Worm (Caenorhabditis elegans): ENCODE data around the gene txbp-3.

Gene txbp-3

DNA sequence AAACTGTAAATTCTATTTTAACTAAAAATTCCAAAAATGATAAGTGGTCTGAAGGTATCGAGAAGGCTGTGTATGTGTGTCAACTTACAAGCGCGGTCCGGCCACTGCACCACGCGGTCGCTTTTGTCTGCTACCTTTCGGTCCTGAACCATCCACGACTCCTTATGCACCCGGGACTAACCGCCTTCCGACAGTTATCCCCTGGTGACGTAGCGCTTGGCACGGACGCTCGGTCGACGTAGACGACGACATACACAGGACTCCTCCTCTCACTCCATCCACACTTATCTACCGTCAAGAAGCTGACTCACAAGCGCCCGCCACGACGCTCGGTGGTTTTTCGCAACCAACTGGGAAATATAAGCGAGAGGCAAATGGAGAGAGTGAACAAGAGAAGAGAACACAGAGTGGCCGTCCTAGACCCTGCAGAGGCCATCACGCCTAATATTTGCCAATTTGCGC lies 15.9 kb downstream of the txbp-3 start:
- peak; percentile 39 for TF ChIP-seq akir-1 (GFP tag; optimal IDR thresholded peaks at IDR 0.05)
- peak; percentile 23; the same call in 1 of the 2 replicates for TF ChIP-seq ztf-6 (GFP tag; IDR thresholded peaks at IDR 0.05)
- TF ChIP-seq hmg-1.2 (GFP tag; IDR thresholded peaks at IDR 0.05), result peak; percentile 80
- TF ChIP-seq zfh-2 (GFP tag; conservative IDR thresholded peaks at IDR 0.05), result peak; percentile 96
- peak; percentile 87 for TF ChIP-seq ztf-18 (tag; optimal IDR thresholded peaks at IDR 0.05)
- TF ChIP-seq fkh-3 (tag; optimal IDR thresholded peaks at IDR 0.05), result peak; percentile 64
- TF ChIP-seq sptf-2 (GFP tag; optimal IDR thresholded peaks at IDR 0.05), result peak; percentile 44
- peak; percentile 55 for TF ChIP-seq ets-4 (GFP tag; optimal IDR thresholded peaks at IDR 0.05)
- TF ChIP-seq lsl-1 (GFP tag; optimal IDR thresholded peaks at IDR 0.05), result peak; percentile 55
- TF ChIP-seq F33H1.4 (GFP tag; IDR thresholded peaks at IDR 0.05), result peak; percentile 71
- TF ChIP-seq attf-6 (GFP tag; IDR thresholded peaks at IDR 0.05), result 0 out of 2 replicates have a peak, but pooled peaks have one; percentile 57
- TF ChIP-seq Y53G8AR.9 (GFP tag; conservative IDR thresholded peaks at IDR 0.05), result peak; percentile 74
- TF ChIP-seq nhr-120 (GFP tag; IDR thresholded peaks at IDR 0.05), result 0 out of 2 replicates have a peak, but pooled peaks have one; percentile 19
- TF ChIP-seq dox-1 (GFP tag; IDR thresholded peaks at IDR 0.05), result peak; percentile 98
- TF ChIP-seq egl-44 (GFP tag; IDR thresholded peaks at IDR 0.05), result peak; percentile 69; the same call in 1 of the 2 replicates
- 0 out of 2 replicates have a peak, but pooled peaks have one; percentile 27 for TF ChIP-seq madf-8 (GFP tag; conservative IDR thresholded peaks at IDR 0.05)
- TF ChIP-seq zim-3 (tag; optimal IDR thresholded peaks at IDR 0.05), result peak; percentile 1
- peak; percentile 19 for TF ChIP-seq F23B12.7 (tag; optimal IDR thresholded peaks at IDR 0.05; ENCODE audit: insufficient read depth)
- 0 out of 2 replicates have a peak, but pooled peaks have one; percentile 22 for TF ChIP-seq Y79H2A.3 (GFP tag; conservative IDR thresholded peaks at IDR 0.05)
- TF ChIP-seq ztf-26 (tag; optimal IDR thresholded peaks at IDR 0.05), result peak; percentile 78
- TF ChIP-seq die-1 (tag; optimal IDR thresholded peaks at IDR 0.05), result peak; percentile 48
- TF ChIP-seq F49E8.2 (tag; optimal IDR thresholded peaks at IDR 0.05; ENCODE audit: insufficient read depth), result peak; percentile 9
- TF ChIP-seq lsy-27 (tag; optimal IDR thresholded peaks at IDR 0.05; ENCODE audit: borderline replicate concordance, insufficient read depth), result peak; percentile 39
- peak; percentile 68 for TF ChIP-seq ceh-79 (tag; optimal IDR thresholded peaks at IDR 0.05)
- TF ChIP-seq hlh-12 (tag; optimal IDR thresholded peaks at IDR 0.05), result peak; percentile 8
- peak; percentile 85 for TF ChIP-seq atf-7 (tag; optimal IDR thresholded peaks at IDR 0.05)
- TF ChIP-seq cebp-2 (GFP tag; IDR thresholded peaks at IDR 0.05), result peak; percentile 34; the same call in 1 of the 2 replicates
- peak; percentile 79 for TF ChIP-seq C17E4.6 (GFP tag; IDR thresholded peaks at IDR 0.05)
- TF ChIP-seq ztf-28 (GFP tag; IDR thresholded peaks at IDR 0.05), result 0 out of 2 replicates have a peak, but pooled peaks have one; percentile 61
- peak; percentile 2 for TF ChIP-seq dpff-1 (tag; optimal IDR thresholded peaks at IDR 0.05)
- TF ChIP-seq tlf-1 (GFP tag; optimal IDR thresholded peaks at IDR 0.05), result peak; percentile 60
- peak; percentile 55 for TF ChIP-seq him-1 (tag; optimal IDR thresholded peaks at IDR 0.05)
- peak; percentile 90 for TF ChIP-seq repo-1 (tag; optimal IDR thresholded peaks at IDR 0.05)
- peak; percentile 84 for TF ChIP-seq sea-2 (GFP tag; IDR thresholded peaks at IDR 0.05)
- TF ChIP-seq F10E7.11 (tag; optimal IDR thresholded peaks at IDR 0.05), result peak; percentile 67
- TF ChIP-seq egl-18 (GFP tag; IDR thresholded peaks at IDR 0.05), result 0 out of 2 replicates have a peak, but pooled peaks have one; percentile 58
- TF ChIP-seq rcor-1 (GFP tag; IDR thresholded peaks at IDR 0.05), result peak; percentile 93
- 0 out of 2 replicates have a peak, but pooled peaks have one; percentile 55 for TF ChIP-seq hsf-1 (GFP tag; IDR thresholded peaks at IDR 0.05)
- peak; percentile 84; the same call in 1 of the 2 replicates for TF ChIP-seq Y56A3A.18 (GFP tag; IDR thresholded peaks at IDR 0.05)
- TF ChIP-seq ceh-100 (GFP tag; IDR thresholded peaks at IDR 0.05), result peak; percentile 71
- TF ChIP-seq lin-26 (GFP tag; IDR thresholded peaks at IDR 0.05), result peak; percentile 91
- TF ChIP-seq bed-2 (GFP tag; IDR thresholded peaks at IDR 0.05), result 0 out of 2 replicates have a peak, but pooled peaks have one; percentile 14
- TF ChIP-seq hmg-20 (GFP tag; IDR thresholded peaks at IDR 0.05), result peak; percentile 77; the same call in 1 of the 2 replicates
- peak; percentile 79; the same call in 1 of the 2 replicates for TF ChIP-seq aptf-3 (GFP tag; IDR thresholded peaks at IDR 0.05)
- peak; percentile 91 for TF ChIP-seq lin-40 (tag; optimal IDR thresholded peaks at IDR 0.05)
- peak; percentile 72; the same call in 1 of the 2 replicates for TF ChIP-seq F37B4.10 (GFP tag; IDR thresholded peaks at IDR 0.05)
- TF ChIP-seq Y95B8A.8 (GFP tag; IDR thresholded peaks at IDR 0.05), result 0 out of 2 replicates have a peak, but pooled peaks have one; percentile 73

Measured in whole organism, young adult.